Fruit fly (Drosophila melanogaster) whole organism, embryonic: ENCODE measurements around the gene ksr.

Source experiments
- Adf1 ChIP-seq: fragments of 200-800 bp; sonication (Bioruptor generic); IDR thresholded peaks from 2 replicates; pipeline ENCODE4 v1.3.6; 2022; ENCODE audit warnings: missing biosample characterization, missing genetic modification characterization
- C15 ChIP-seq: fragments of 200-800 bp; sonication (Bioruptor generic); IDR thresholded peaks from 3 replicates; pipeline ENCODE4 v1.3.6; 2022; ENCODE audit warnings: missing biosample characterization, missing genetic modification characterization
- CG11695 ChIP-seq: fragments of 200-800 bp; sonication (Bioruptor generic); IDR thresholded peaks from 3 replicates; pipeline ENCODE4 v1.3.6; 2022; ENCODE audit warnings: missing biosample characterization, missing genetic modification characterization
- CG12744 ChIP-seq: fragments of 200-800 bp; sonication (Bioruptor generic); optimal IDR thresholded peaks from 2 replicates; lab custom pipeline; 2016; ENCODE audit warnings: missing biosample characterization, missing genetic modification characterization
- CG1529 ChIP-seq: fragments of 200-800 bp; sonication (Bioruptor generic); optimal IDR thresholded peaks from 3 replicates; lab custom pipeline; 2018; ENCODE audit warnings: missing biosample characterization, missing genetic modification characterization
- CG17802 ChIP-seq: fragments of 200-800 bp; sonication (Bioruptor generic); optimal IDR thresholded peaks from 2 replicates; lab custom pipeline; 2018; ENCODE audit warnings: missing biosample characterization, mild to moderate bottlenecking, missing genetic modification characterization, moderate library complexity
- CG2202 ChIP-seq: fragments of 200-800 bp; sonication (Bioruptor generic); optimal IDR thresholded peaks from 2 replicates; lab custom pipeline; 2018; ENCODE audit warnings: missing biosample characterization, mild to moderate bottlenecking, missing genetic modification characterization
- CG30020 ChIP-seq: fragments of 200-800 bp; optimal IDR thresholded peaks from 2 replicates; lab custom pipeline; 2019; ENCODE audit warnings: missing biosample characterization, mild to moderate bottlenecking, missing genetic modification characterization, moderate library complexity
- CG31224 ChIP-seq: fragments of 200-800 bp; sonication (Bioruptor generic); IDR thresholded peaks from 2 replicates; pipeline ENCODE4 v1.3.6; 2022; ENCODE audit warnings: missing biosample characterization, missing genetic modification characterization
- CG3726 ChIP-seq: fragments of 200-800 bp; sonication (Bioruptor generic); IDR thresholded peaks from 3 replicates; pipeline ENCODE4, ENCODE4 v1.3.6; 2022; ENCODE audit warnings: missing biosample characterization, missing genetic modification characterization
- CG3995 ChIP-seq: fragments of 200-800 bp; sonication (Bioruptor generic); optimal IDR thresholded peaks from 3 replicates; lab custom pipeline; 2016; ENCODE audit warnings: missing biosample characterization, missing genetic modification characterization
- CG4424 ChIP-seq: fragments of 200-800 bp; sonication (Bioruptor generic); optimal IDR thresholded peaks from 3 replicates; lab custom pipeline; 2016; ENCODE audit warnings: missing biosample characterization, missing genetic modification characterization
- CG4617 ChIP-seq: fragments of 200-800 bp; sonication (Bioruptor generic); optimal IDR thresholded peaks from 3 replicates; lab custom pipeline; 2016; ENCODE audit warnings: missing biosample characterization, missing genetic modification characterization, borderline replicate concordance
- CG6683 ChIP-seq: fragments of 200-800 bp; sonication (Bioruptor generic); optimal IDR thresholded peaks from 2 replicates; lab custom pipeline; 2017; ENCODE audit warnings: missing biosample characterization, mild to moderate bottlenecking, missing genetic modification characterization, missing genetic modification reagents
- CG7963 ChIP-seq: fragments of 200-800 bp; sonication (Bioruptor generic); IDR thresholded peaks from 3 replicates; pipeline ENCODE4 v1.3.6; 2022; ENCODE audit warnings: missing biosample characterization, missing genetic modification characterization; ENCODE audit not compliant: partially characterized antibody
- CG8089 ChIP-seq: fragments of 200-800 bp; sonication (Bioruptor generic); optimal IDR thresholded peaks from 3 replicates; lab custom pipeline; 2016; ENCODE audit warnings: missing biosample characterization, missing genetic modification characterization
- CG8765 ChIP-seq: fragments of 200-800 bp; sonication (Bioruptor generic); IDR thresholded peaks from 2 replicates; pipeline ENCODE4 v1.3.6; 2022; ENCODE audit warnings: missing biosample characterization, missing genetic modification characterization
- CG9932 ChIP-seq: fragments of 200-800 bp; sonication (Bioruptor generic); IDR thresholded peaks from 2 replicates; pipeline ENCODE4 v1.3.6; 2022; ENCODE audit warnings: missing biosample characterization, missing genetic modification characterization
- Dad ChIP-seq: fragments of 200-800 bp; sonication (Bioruptor generic); optimal IDR thresholded peaks from 3 replicates; lab custom pipeline; 2016; ENCODE audit warnings: missing biosample characterization, missing genetic modification characterization
- Dip3 ChIP-seq: fragments of 200-800 bp; sonication (Bioruptor generic); optimal IDR thresholded peaks from 3 replicates; lab custom pipeline; 2016; ENCODE audit warnings: missing biosample characterization, missing genetic modification characterization
- Doc3 ChIP-seq: fragments of 200-800 bp; sonication (Bioruptor generic); IDR thresholded peaks from 3 replicates; pipeline ENCODE4 v1.3.6; 2022; ENCODE audit warnings: missing biosample characterization, missing genetic modification characterization; ENCODE audit not compliant: partially characterized antibody
- E2f2 ChIP-seq: fragments of 200-800 bp; sonication (Bioruptor generic); IDR thresholded peaks from 2 replicates; pipeline ENCODE4 v1.3.6; 2022; ENCODE audit warnings: missing biosample characterization, missing genetic modification characterization
- Ets65A ChIP-seq: fragments of 200-800 bp; sonication (Bioruptor generic); peaks from one replicate; lab custom pipeline; 2016; ENCODE audit warnings: missing biosample characterization, missing genetic modification characterization
- Ets97D ChIP-seq: fragments of 200-800 bp; sonication (Bioruptor generic); optimal IDR thresholded peaks from 3 replicates; lab custom pipeline; 2016; ENCODE audit warnings: missing biosample characterization, missing genetic modification characterization
- Gug ChIP-seq: fragments of 200-800 bp; sonication (Bioruptor generic); IDR thresholded peaks from 4 replicates; pipeline ENCODE4 v1.3.6; 2022; ENCODE audit warnings: missing biosample characterization, missing genetic modification characterization
- HLH4C ChIP-seq: fragments of 200-800 bp; sonication (Bioruptor generic); IDR thresholded peaks from 3 replicates; pipeline ENCODE4 v1.3.6; 2022; ENCODE audit warnings: missing biosample characterization, missing genetic modification characterization; ENCODE audit not compliant: partially characterized antibody
- Ssrp ChIP-seq: fragments of 200-800 bp; sonication (Bioruptor generic); optimal IDR thresholded peaks from 2 replicates; lab custom pipeline; 2018; ENCODE audit warnings: missing biosample characterization, mild to moderate bottlenecking, missing genetic modification characterization, moderate library complexity
- Taf1 ChIP-seq: fragments of 200-800 bp; sonication (Bioruptor generic); IDR thresholded peaks from 2 replicates; pipeline ENCODE4 v1.3.6; 2022; ENCODE audit warnings: missing biosample characterization, missing genetic modification characterization
- YL-1 ChIP-seq: fragments of 200-800 bp; sonication (Bioruptor generic); optimal IDR thresholded peaks from 3 replicates; lab custom pipeline; 2017; ENCODE audit warnings: missing biosample characterization, mild to moderate bottlenecking, missing genetic modification characterization
- ase ChIP-seq: fragments of 200-800 bp; sonication (Bioruptor generic); IDR thresholded peaks from 3 replicates; pipeline ENCODE4 v1.3.6; 2022; ENCODE audit warnings: missing biosample characterization, missing genetic modification characterization
- ash1 ChIP-seq: fragments of 200-800 bp; sonication (Bioruptor generic); optimal IDR thresholded peaks from 2 replicates; lab custom pipeline; 2018; ENCODE audit warnings: missing biosample characterization, mild to moderate bottlenecking, missing genetic modification characterization
- cas ChIP-seq: fragments of 200-800 bp; sonication (Bioruptor generic); IDR thresholded peaks from 2 replicates; pipeline ENCODE4 v1.3.6; 2022; ENCODE audit warnings: missing biosample characterization, missing genetic modification characterization
- cato ChIP-seq: fragments of 200-800 bp; sonication (Bioruptor generic); optimal IDR thresholded peaks from 2 replicates; lab custom pipeline; 2016; ENCODE audit warnings: missing biosample characterization, missing genetic modification characterization, borderline replicate concordance
- caup ChIP-seq: fragments of 200-800 bp; sonication (Bioruptor generic); optimal IDR thresholded peaks from 3 replicates; lab custom pipeline; 2017; ENCODE audit warnings: missing biosample characterization, mild to moderate bottlenecking, missing genetic modification characterization, moderate library complexity; ENCODE audit not compliant: severe bottlenecking
- crol ChIP-seq: fragments of 200-800 bp; sonication (Bioruptor generic); IDR thresholded peaks from 2 replicates; pipeline ENCODE4 v1.3.6; 2022; ENCODE audit warnings: missing biosample characterization, missing genetic modification characterization
- dati ChIP-seq: fragments of 200-800 bp; sonication (Bioruptor generic); IDR thresholded peaks from 2 replicates; pipeline ENCODE4 v1.3.6; 2022; ENCODE audit warnings: missing biosample characterization, missing genetic modification characterization
- dpn ChIP-seq, 2 experiments: fragments of 200-800 bp; sonication (Bioruptor generic); optimal IDR thresholded peaks; 3 replicates each; lab custom pipeline; 2016; ENCODE audit warnings: missing biosample characterization in 2 of 2, missing genetic modification characterization in 2 of 2
- exex ChIP-seq: fragments of 200-800 bp; sonication (Bioruptor generic); optimal IDR thresholded peaks from 4 replicates; lab custom pipeline; 2018; ENCODE audit warnings: missing biosample characterization, mild to moderate bottlenecking, missing genetic modification characterization, moderate library complexity
- fd64A ChIP-seq: fragments of 200-800 bp; sonication (Bioruptor generic); optimal IDR thresholded peaks from 3 replicates; lab custom pipeline; 2018; ENCODE audit warnings: missing biosample characterization, mild to moderate bottlenecking, missing genetic modification characterization
- gem ChIP-seq: fragments of 200-800 bp; sonication (Bioruptor generic); optimal IDR thresholded peaks from 2 replicates; lab custom pipeline; 2019; ENCODE audit warnings: missing biosample characterization, mild to moderate bottlenecking, missing genetic modification characterization, moderate library complexity
- hb ChIP-seq: fragments of 200-800 bp; sonication (Bioruptor generic); IDR thresholded peaks from 3 replicates; pipeline ENCODE4 v1.3.6; 2022; ENCODE audit warnings: missing biosample characterization, missing genetic modification characterization; ENCODE audit not compliant: partially characterized antibody
- klu ChIP-seq: fragments of 200-800 bp; sonication (Bioruptor generic); IDR thresholded peaks from 2 replicates; pipeline ENCODE4 v1.3.6; 2022; ENCODE audit warnings: missing biosample characterization, missing genetic modification characterization
- knrl ChIP-seq: fragments of 200-800 bp; sonication (Bioruptor generic); IDR thresholded peaks from 3 replicates; pipeline ENCODE4 v1.3.6; 2022; ENCODE audit warnings: missing biosample characterization, missing genetic modification characterization; ENCODE audit not compliant: partially characterized antibody
- lola ChIP-seq, 3 experiments: fragments of >200 bp in 2 of 3; fragments of 200-800 bp in 1 of 3; sonication (Bioruptor generic) in 1 of 3; optimal IDR thresholded peaks; 2 replicates each; lab custom pipeline; 2017 to 2019; ENCODE audit warnings: missing biosample characterization in 3 of 3, missing genetic modification characterization in 3 of 3, mild to moderate bottlenecking in 1 of 3, moderate library complexity in 1 of 3
- ranshi ChIP-seq: fragments of 200-800 bp; sonication (Bioruptor generic); IDR thresholded peaks from 2 replicates; pipeline ENCODE4 v1.3.6; 2022; ENCODE audit warnings: missing biosample characterization, missing genetic modification characterization
- schlank ChIP-seq: fragments of 200-800 bp; sonication (Bioruptor generic); optimal IDR thresholded peaks from 2 replicates; lab custom pipeline; 2018; ENCODE audit warnings: missing biosample characterization, mild to moderate bottlenecking, missing genetic modification characterization
- sim ChIP-seq: fragments of 200-800 bp; sonication (Bioruptor generic); IDR thresholded peaks from 2 replicates; pipeline ENCODE4 v1.3.6; 2022; ENCODE audit warnings: missing biosample characterization, missing genetic modification characterization
- so ChIP-seq: fragments of 200-800 bp; sonication (Bioruptor generic); IDR thresholded peaks from 3 replicates; pipeline ENCODE4 v1.3.6; 2022; ENCODE audit warnings: missing biosample characterization, missing genetic modification characterization
- stc ChIP-seq: fragments of 200-800 bp; sonication (Bioruptor generic); IDR thresholded peaks from 2 replicates; pipeline ENCODE4 v1.3.6; 2022; ENCODE audit warnings: missing biosample characterization, missing genetic modification characterization
- tin ChIP-seq: fragments of 200-800 bp; sonication (Bioruptor generic); optimal IDR thresholded peaks from 3 replicates; lab custom pipeline; 2016; ENCODE audit warnings: missing biosample characterization, missing genetic modification characterization
- toy ChIP-seq: fragments of 200-800 bp; sonication (Bioruptor generic); IDR thresholded peaks from 2 replicates; pipeline ENCODE4 v1.3.6; 2022; ENCODE audit warnings: missing biosample characterization, missing genetic modification characterization
- tx ChIP-seq: fragments of 200-800 bp; sonication (Bioruptor generic); optimal IDR thresholded peaks from 2 replicates; lab custom pipeline; 2016; ENCODE audit warnings: missing biosample characterization, missing genetic modification characterization

The ksr gene

dm6 chr3R:5474551-5474950 lies 9.2 kb downstream of the ksr start, which contains the start of the genes CG45100, HDAC3 and Hcs (continued):
- TF ChIP-seq CG7963 (peak; percentile 70), sim (GFP tag; lab: Robert Waterston, UW) (no peak), klu (no peak; the same call in 1 of the 2 replicates), CG3995 (GFP tag; lab: Kevin White, UChicago) (peak; percentile 49), crol (GFP tag; lab: Robert Waterston, UW) (no peak), knrl (GFP tag; lab: Robert Waterston, UW) (peak; percentile 95), Ets65A (GFP tag; lab: Kevin White, UChicago) (peak; percentile 75), toy (GFP tag; lab: Robert Waterston, UW) (no peak), YL-1 (GFP tag; lab: Kevin White, UChicago) (peak; percentile 44), CG1529 (no peak), tx (GFP tag; lab: Kevin White, UChicago) (peak; percentile 33), CG17802 (tag; lab: Kevin White, UChicago) (no peak), HLH4C (GFP tag; lab: Robert Waterston, UW) (peak; percentile 80), dati (GFP tag; lab: Robert Waterston, UW) (no peak), dpn (GFP tag; optimal IDR thresholded peaks at IDR 0.05; lab: Kevin White, UChicago) (peak; percentile 37 to 52), Taf1 (GFP tag; lab: Robert Waterston, UW) (no peak), Dip3 (GFP tag; lab: Kevin White, UChicago) (peak; percentile 57), fd64A (GFP tag; lab: Kevin White, UChicago) (no peak), exex (no peak), CG8089 (GFP tag; lab: Kevin White, UChicago) (peak; percentile 4), lola (GFP tag; optimal IDR thresholded peaks at IDR 0.05; lab: Kevin White, UChicago) (peak in 1 of 3 experiments; percentile 40), CG4617 (peak; percentile 64), hb (GFP tag; lab: Robert Waterston, UW) (peak; percentile 87), CG30020 (tag; lab: Kevin White, UChicago) (peak; percentile 33), caup (no peak), CG2202 (tag; lab: Kevin White, UChicago) (no peak), CG12744 (GFP tag; lab: Kevin White, UChicago) (peak; percentile 18), gem (tag; lab: Kevin White, UChicago) (no peak), Dad (peak; percentile 67), Ets97D (GFP tag; lab: Kevin White, UChicago) (peak; percentile 46), E2f2 (GFP tag; lab: Robert Waterston, UW) (no peak), cato (GFP tag; lab: Kevin White, UChicago) (no peak), CG9932 (GFP tag; lab: Robert Waterston, UW) (peak; percentile 86), stc (GFP tag; lab: Robert Waterston, UW) (no peak), ranshi (GFP tag; lab: Robert Waterston, UW) (no peak), Doc3 (GFP tag; lab: Robert Waterston, UW) (peak; percentile 88), CG8765 (GFP tag; lab: Robert Waterston, UW) (no peak), cas (GFP tag; lab: Robert Waterston, UW) (no peak), Ssrp (tag; lab: Kevin White, UChicago) (no peak), ash1 (GFP tag; lab: Kevin White, UChicago) (no peak), Adf1 (peak; percentile 28; the same call in 1 of the 2 replicates), ase (GFP tag; lab: Robert Waterston, UW) (no peak), CG6683 (GFP tag; lab: Kevin White, UChicago) (no peak), CG4424 (GFP tag; lab: Kevin White, UChicago) (peak; percentile 26), CG3726 (GFP tag; lab: Robert Waterston, UW) (no peak), CG11695 (GFP tag; lab: Robert Waterston, UW) (no peak), tin (GFP tag; lab: Kevin White, UChicago) (peak; percentile 51), so (GFP tag; lab: Robert Waterston, UW) (no peak), schlank (tag; lab: Kevin White, UChicago) (no peak), CG31224 (GFP tag; lab: Robert Waterston, UW) (0 out of 2 replicates have a peak, but pooled peaks have one; percentile 15), Gug (GFP tag; lab: Robert Waterston, UW) (peak; percentile 66; the same call in 2 of the 4 replicates), C15 (GFP tag; lab: Robert Waterston, UW) (no peak)
